Worm (Caenorhabditis elegans): ENCODE results near the gene ZK185.3.

DNA sequence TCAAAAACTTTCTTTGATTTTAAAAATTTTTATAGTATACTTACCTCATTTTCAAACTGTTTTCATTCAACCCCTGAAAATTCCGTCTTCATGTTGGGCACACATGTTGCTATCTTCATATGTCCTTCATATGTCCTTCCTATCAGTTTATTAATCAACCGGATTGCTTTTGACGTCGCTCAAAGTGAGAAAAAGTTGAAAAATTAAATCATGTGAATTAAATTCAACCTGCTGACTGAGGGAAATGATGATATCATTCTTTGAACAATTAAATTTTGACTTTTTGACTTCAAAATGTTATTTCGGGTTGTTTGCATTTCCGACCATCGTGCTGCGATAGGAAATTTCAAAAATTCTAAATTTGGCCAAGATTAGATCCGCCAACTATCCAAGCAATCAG, 45.7 kb downstream of the ZK185.3 start:
- TF ChIP-seq nhr-77 (tag; optimal IDR thresholded peaks at IDR 0.05) (no peak), fos-1 (tag; optimal IDR thresholded peaks at IDR 0.05) (no peak), daf-8 (GFP tag; IDR thresholded peaks at IDR 0.05) (no peak), zag-1 (tag; optimal IDR thresholded peaks at IDR 0.05) (no peak), nhr-11 (tag; optimal IDR thresholded peaks at IDR 0.05) (no peak), F10B5.3 (tag; optimal IDR thresholded peaks at IDR 0.05) (no peak), lin-39 (tag; optimal IDR thresholded peaks at IDR 0.05) (no peak), php-3 (GFP tag; IDR thresholded peaks at IDR 0.05) (no peak), gei-8 (GFP tag; optimal IDR thresholded peaks at IDR 0.05) (no peak), skn-1 (tag; optimal IDR thresholded peaks at IDR 0.05) (no peak), nhr-76 (tag; optimal IDR thresholded peaks at IDR 0.05) (no peak), ceh-28 (tag; optimal IDR thresholded peaks at IDR 0.05) (no peak)

All from whole organism, L4 larva.